Worm (Caenorhabditis elegans): Measurements from ENCODE around the gene nhr-275.

nhr-275 gene

ce11 chrV:2259750-2260149 lies 7.1 kb downstream of the nhr-275 start, which contains the start of gene nhr-182 (continued):
- TF ChIP-seq nhr-47 (tag; optimal IDR thresholded peaks at IDR 0.05) (no peak), efl-1 (optimal IDR thresholded peaks at IDR 0.05) (peak; percentile 36 to 51), efl-1 (GFP tag; optimal IDR thresholded peaks at IDR 0.05 in 1 of 2) (no peak), nhr-84 (tag; optimal IDR thresholded peaks at IDR 0.05) (no peak), lin-35 (GFP tag; optimal IDR thresholded peaks at IDR 0.05) (peak in 1 of 2 experiments; percentile 56), blmp-1 (tag; optimal IDR thresholded peaks at IDR 0.05) (peak; percentile 61)

ce11 chrV:2255191-2255590 lies 11.7 kb downstream of the nhr-275 start, which contains the start of gene F41B5.1:
F41B5.1 (plus strand) TSS chrV:2255533.
- TF ChIP-seq lsy-2 (tag; optimal IDR thresholded peaks at IDR 0.05) (peak in 1 of 2 experiments; percentile 3), isw-1 (GFP tag; IDR thresholded peaks at IDR 0.05) (peak; percentile 9; the same call in 1 of the 2 replicates)

ce11 chrV:2254553-2255124 lies 12.2 kb downstream of the nhr-275 start, which contains the start of gene str-253:
str-253 (minus strand) TSS chrV:2254603.
- no peak for TF ChIP-seq nhr-71 (tag; optimal IDR thresholded peaks at IDR 0.05)
- TF ChIP-seq egl-27 (tag; optimal IDR thresholded peaks at IDR 0.05), result no peak
- TF ChIP-seq efl-1 (optimal IDR thresholded peaks at IDR 0.05), result no peak
- no peak for TF ChIP-seq efl-1 (GFP tag; optimal IDR thresholded peaks at IDR 0.05 in 1 of 2)
- no peak for TF ChIP-seq snpc-4 (tag; optimal IDR thresholded peaks at IDR 0.05)
- no peak for TF ChIP-seq lin-13 (GFP tag; optimal IDR thresholded peaks at IDR 0.05)
- TF ChIP-seq Y116A8C.19 (tag; optimal IDR thresholded peaks at IDR 0.05; ENCODE audit: borderline replicate concordance), result no peak
- TF ChIP-seq unc-130 (tag; optimal IDR thresholded peaks at IDR 0.05), result no peak
- no peak for TF ChIP-seq jun-1 (tag; optimal IDR thresholded peaks at IDR 0.05)
- TF ChIP-seq tlp-1 (tag; optimal IDR thresholded peaks at IDR 0.05), result no peak
- TF ChIP-seq sptf-1 (tag; optimal IDR thresholded peaks at IDR 0.05), result no peak
- TF ChIP-seq nhr-77 (tag; optimal IDR thresholded peaks at IDR 0.05), result no peak
- no peak for TF ChIP-seq unc-30 (tag; optimal IDR thresholded peaks at IDR 0.05)

ce11 chrV:2251774-2252173 lies 15.1 kb downstream of the nhr-275 start:
- TF ChIP-seq C34B4.2 (tag; optimal IDR thresholded peaks at IDR 0.05), result no peak
- no peak for TF ChIP-seq dsc-1 (tag; optimal IDR thresholded peaks at IDR 0.05)
- TF ChIP-seq lin-15B (tag; optimal IDR thresholded peaks at IDR 0.05), result no peak
- no peak for TF ChIP-seq mab-9 (GFP tag; IDR thresholded peaks at IDR 0.05)
- peak; percentile 2 for TF ChIP-seq elt-2 (tag; optimal IDR thresholded peaks at IDR 0.05)
- TF ChIP-seq xbp-1 (tag; optimal IDR thresholded peaks at IDR 0.05), result no peak

ce11 chrV:2250126-2250590 lies 16.7 kb downstream of the nhr-275 start, which contains the start of gene cyp-33C7:
cyp-33C7 (plus strand) TSS chrV:2250540.
- no peak for TF ChIP-seq ets-5 (GFP tag; IDR thresholded peaks at IDR 0.05)
- TF ChIP-seq lir-3 (tag; optimal IDR thresholded peaks at IDR 0.05; ENCODE audit: poor library complexity), result no peak
- TF ChIP-seq nhr-76 (tag; optimal IDR thresholded peaks at IDR 0.05), result no peak
- TF ChIP-seq mab-9 (GFP tag; IDR thresholded peaks at IDR 0.05), result no peak
- TF ChIP-seq nhr-71 (tag; optimal IDR thresholded peaks at IDR 0.05), result peak; percentile 59
- TF ChIP-seq nhr-90 (tag; optimal IDR thresholded peaks at IDR 0.05; ENCODE audit: poor library complexity), result peak; percentile 36
- TF ChIP-seq mdl-1 (tag; optimal IDR thresholded peaks at IDR 0.05), result peak in 1 of 2 experiments; percentile 50
- no peak for TF ChIP-seq zag-1 (tag; optimal IDR thresholded peaks at IDR 0.05)
- peak; percentile 19 for TF ChIP-seq mep-1 (tag; optimal IDR thresholded peaks at IDR 0.05)
- TF ChIP-seq snu-23 (GFP tag; optimal IDR thresholded peaks at IDR 0.05), result peak; percentile 33
- TF ChIP-seq ceh-63 (GFP tag; optimal IDR thresholded peaks at IDR 0.05), result no peak
- TF ChIP-seq lin-35 (GFP tag; optimal IDR thresholded peaks at IDR 0.05), result peak in 1 of 2 experiments; percentile 75
- peak; percentile 81 for TF ChIP-seq skn-1 (tag; optimal IDR thresholded peaks at IDR 0.05)
- no peak for TF ChIP-seq isw-1 (GFP tag; IDR thresholded peaks at IDR 0.05)
- TF ChIP-seq snpc-4 (tag; optimal IDR thresholded peaks at IDR 0.05), result no peak
- peak in 1 of 2 experiments; percentile 29 for TF ChIP-seq efl-1 (optimal IDR thresholded peaks at IDR 0.05)
- peak in 1 of 2 experiments; percentile 52 for TF ChIP-seq efl-1 (GFP tag; optimal IDR thresholded peaks at IDR 0.05 in 1 of 2)
- peak; percentile 2 for TF ChIP-seq fkh-8 (tag; optimal IDR thresholded peaks at IDR 0.05)
- no peak for TF ChIP-seq nhr-12 (tag; optimal IDR thresholded peaks at IDR 0.05)
- TF ChIP-seq sptf-1 (tag; optimal IDR thresholded peaks at IDR 0.05), result no peak
- peak in 2 of 3 experiments; percentile 11 to 33 for TF ChIP-seq dpl-1 (GFP tag; optimal IDR thresholded peaks at IDR 0.05)
- TF ChIP-seq tlp-1 (tag; optimal IDR thresholded peaks at IDR 0.05), result no peak
- TF ChIP-seq elt-3 (tag; optimal IDR thresholded peaks at IDR 0.05), result peak in 1 of 6 experiments; percentile 37
- peak; percentile 20 for TF ChIP-seq blmp-1 (tag; optimal IDR thresholded peaks at IDR 0.05)
- no peak for TF ChIP-seq sup-37 (GFP tag; optimal IDR thresholded peaks at IDR 0.05)
- no peak for TF ChIP-seq ceh-90 (tag; optimal IDR thresholded peaks at IDR 0.05)
- peak; percentile 89 for TF ChIP-seq nhr-20 (tag; optimal IDR thresholded peaks at IDR 0.05)
- no peak for TF ChIP-seq pax-3 (tag; optimal IDR thresholded peaks at IDR 0.05)
